Worm (Caenorhabditis elegans) whole organism, midembryonic: ENCODE measurements around the gene Y116A8C.49.

Experiments used
- T22C8.4 ChIP-seq: fragments of 200-800 bp; sonication (Bioruptor generic); IDR thresholded peaks from 2 replicates; pipeline ENCODE4 v1.3.6; 2022; ENCODE audit warnings: missing genetic modification characterization, missing compliant biosample characterization
- flt-1 ChIP-seq: fragments of 200-800 bp; sonication (Bioruptor generic); IDR thresholded peaks from 2 replicates; pipeline ENCODE4 v1.3.6; 2022; ENCODE audit warnings: missing genetic modification characterization, missing compliant biosample characterization
- ztf-23 ChIP-seq: fragments of 200-800 bp; sonication (Bioruptor generic); IDR thresholded peaks from 2 replicates; pipeline ENCODE4 v1.3.6; 2022; ENCODE audit warnings: missing genetic modification reagents, missing genetic modification characterization, missing compliant biosample characterization

- TF ChIP-seq ztf-23 (GFP tag; lab: Robert Waterston, UW) (no peak), T22C8.4 (GFP tag; lab: Robert Waterston, UW) (no peak), flt-1 (GFP tag; lab: Robert Waterston, UW) (no peak)
Observed at ce11 chrIV:16917831-16918429, 13.0 kb downstream of the Y116A8C.49 start, which contains the start of the genes Y116A8C.469 and Y116A8C.468.
